Worm (Caenorhabditis elegans) whole organism, midembryonic: ENCODE measurements around the gene metl-9.

Source experiments
- T22C8.4 ChIP-seq: fragments of 200-800 bp; sonication (Bioruptor generic); IDR thresholded peaks from 2 replicates; pipeline ENCODE4 v1.3.6; 2022; ENCODE audit warnings: missing genetic modification characterization, missing compliant biosample characterization
- cog-1 ChIP-seq: sonication (generic microtip); optimal IDR thresholded peaks from 2 replicates; lab custom pipeline; 2016; ENCODE audit warnings: missing genetic modification characterization, missing compliant biosample characterization
- flt-1 ChIP-seq: fragments of 200-800 bp; sonication (Bioruptor generic); IDR thresholded peaks from 2 replicates; pipeline ENCODE4 v1.3.6; 2022; ENCODE audit warnings: missing genetic modification characterization, missing compliant biosample characterization
- klf-2 ChIP-seq: fragments of 200-800 bp; sonication (Bioruptor generic); conservative IDR thresholded peaks from 2 replicates; pipeline ENCODE4 v1.3.6; 2022; ENCODE audit warnings: missing genetic modification reagents, missing genetic modification characterization, missing compliant biosample characterization
- med-1 ChIP-seq: sonication (generic microtip); optimal IDR thresholded peaks from 2 replicates; lab custom pipeline; 2017; ENCODE audit warnings: missing genetic modification characterization, mild to moderate bottlenecking, missing compliant biosample characterization, antibody characterized with exemption, missing genetic modification reagents; ENCODE audit not compliant: insufficient read depth
- ref-1 ChIP-seq: fragments of 200-800 bp; sonication (Bioruptor generic); conservative IDR thresholded peaks from 2 replicates; pipeline ENCODE4 v1.3.6; 2022; ENCODE audit warnings: missing genetic modification reagents, missing genetic modification characterization, missing compliant biosample characterization
- tab-1 ChIP-seq: fragments of 200-800 bp; sonication (Bioruptor generic); IDR thresholded peaks from 2 replicates; pipeline ENCODE4 v1.3.6; 2022; ENCODE audit warnings: missing genetic modification characterization, missing compliant biosample characterization
- ztf-23 ChIP-seq: fragments of 200-800 bp; sonication (Bioruptor generic); IDR thresholded peaks from 2 replicates; pipeline ENCODE4 v1.3.6; 2022; ENCODE audit warnings: missing genetic modification reagents, missing genetic modification characterization, missing compliant biosample characterization
- ztf-29 ChIP-seq: fragments of 200-800 bp; sonication (Bioruptor generic); IDR thresholded peaks from 2 replicates; pipeline ENCODE4 v1.3.6; 2022; ENCODE audit warnings: missing genetic modification reagents, missing genetic modification characterization, missing compliant biosample characterization

Gene metl-9

DNA sequence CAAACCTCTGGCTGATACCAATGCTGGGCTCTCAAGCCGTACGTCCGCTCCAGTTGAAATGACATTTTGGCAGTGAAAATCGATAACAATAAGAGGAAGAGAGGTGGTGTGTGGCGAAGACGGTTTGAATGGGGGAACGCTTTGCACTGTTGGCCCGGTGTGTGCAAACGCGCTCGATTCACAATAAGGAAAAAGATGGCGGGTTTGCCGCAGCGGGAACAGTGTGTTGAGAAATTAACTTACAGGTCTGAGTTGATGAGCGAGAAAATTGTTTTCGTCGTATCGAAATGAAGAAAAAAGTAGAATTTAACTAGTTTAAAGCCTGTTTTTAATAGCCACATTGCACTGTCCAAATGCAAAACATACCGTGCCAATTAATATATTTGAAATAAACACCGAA lies at the start of gene metl-9:
metl-9 (minus strand) TSS at position 101 of the 400 bp plus-strand sequence.
- TF ChIP-seq tab-1 (no peak), T22C8.4 (no peak), ztf-23 (GFP tag; lab: Robert Waterston, UW) (no peak), flt-1 (GFP tag; lab: Robert Waterston, UW) (no peak), med-1 (GFP tag; lab: Kevin White, UChicago) (no peak), klf-2 (no peak), ztf-29 (GFP tag; lab: Robert Waterston, UW) (no peak), cog-1 (tag; lab: Kevin White, UChicago) (no peak), ref-1 (GFP tag; lab: Robert Waterston, UW) (no peak)

DNA sequence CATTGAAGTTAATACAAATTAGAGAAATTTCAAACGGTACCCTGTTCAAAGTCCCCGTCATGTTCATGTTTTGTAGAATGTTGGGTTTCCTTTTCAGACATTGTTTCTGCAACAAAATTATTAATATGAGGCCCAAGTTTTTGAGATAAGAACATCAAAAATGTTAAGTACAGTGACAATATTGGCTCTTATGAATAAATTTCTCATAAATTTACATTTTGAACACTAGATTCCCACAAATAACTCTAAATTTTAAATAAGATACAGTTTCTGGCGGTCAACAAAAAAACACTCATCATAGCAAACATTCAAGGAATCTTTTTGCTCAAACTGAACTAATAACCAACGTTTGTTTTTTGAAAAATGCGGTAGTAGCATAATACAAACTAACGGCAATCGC lies 47.3 kb upstream of the metl-9 start, which contains the start of gene H28G03.3:
H28G03.3 (minus strand) TSS at position 101 of the 400 bp plus-strand sequence.
- TF ChIP-seq T22C8.4 (no peak), cog-1 (tag; lab: Kevin White, UChicago) (no peak), ref-1 (GFP tag; lab: Robert Waterston, UW) (no peak), ztf-23 (GFP tag; lab: Robert Waterston, UW) (no peak), tab-1 (no peak), klf-2 (no peak), flt-1 (GFP tag; lab: Robert Waterston, UW) (no peak), med-1 (GFP tag; lab: Kevin White, UChicago) (no peak), ztf-29 (GFP tag; lab: Robert Waterston, UW) (no peak)

DNA sequence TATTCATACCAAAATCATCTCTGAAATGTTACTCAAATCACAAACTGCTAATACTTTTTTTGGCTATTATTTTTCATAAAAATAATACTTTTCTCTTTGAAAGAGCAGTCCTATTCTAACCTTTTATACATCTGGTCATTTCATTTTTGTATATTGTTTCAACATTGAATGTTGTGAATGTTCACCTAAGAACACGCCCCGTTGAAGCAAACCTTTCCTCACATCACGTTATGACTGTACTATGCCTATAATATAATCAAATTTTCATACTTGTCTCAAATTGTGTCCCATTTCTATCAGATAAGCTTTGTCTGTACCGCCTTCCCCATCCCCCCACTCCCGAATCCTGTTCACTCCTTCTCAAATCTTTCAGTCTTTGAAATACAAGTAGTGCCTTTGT lies 39.4 kb upstream of the metl-9 start:
- no peak for TF ChIP-seq med-1 (GFP tag; lab: Kevin White, UChicago)
- no peak for TF ChIP-seq T22C8.4
- TF ChIP-seq ztf-29 (GFP tag; lab: Robert Waterston, UW): no peak
- TF ChIP-seq ztf-23 (GFP tag; lab: Robert Waterston, UW): no peak
- TF ChIP-seq cog-1 (tag; lab: Kevin White, UChicago): no peak
- TF ChIP-seq klf-2: no peak
- TF ChIP-seq flt-1 (GFP tag; lab: Robert Waterston, UW): no peak
- no peak for TF ChIP-seq tab-1

DNA sequence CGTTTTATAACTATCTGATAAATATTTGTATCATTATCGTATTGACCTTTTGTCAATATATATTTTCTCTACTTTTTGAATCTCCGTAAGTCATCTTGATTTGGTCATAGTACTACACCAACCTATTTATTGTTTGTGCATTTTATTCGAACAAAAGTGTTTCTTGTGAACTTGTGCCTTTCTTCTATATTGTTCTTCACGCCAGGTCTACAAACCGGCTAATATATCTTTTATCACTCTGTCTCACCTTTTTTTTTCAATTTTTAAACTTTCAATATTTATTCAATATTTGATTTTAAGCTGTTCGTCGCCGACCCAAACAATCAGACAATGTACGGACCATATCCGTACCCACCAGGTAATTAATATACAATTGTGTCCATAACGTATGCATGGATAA lies 37.1 kb upstream of the metl-9 start, which contains the start of gene hrpa-2:
hrpa-2 (plus strand) TSS at position 301 of the 400 bp plus-strand sequence.
- TF ChIP-seq klf-2 (no peak), ztf-29 (GFP tag; lab: Robert Waterston, UW) (no peak), ref-1 (GFP tag; lab: Robert Waterston, UW) (no peak), flt-1 (GFP tag; lab: Robert Waterston, UW) (no peak), T22C8.4 (no peak), med-1 (GFP tag; lab: Kevin White, UChicago) (no peak), ztf-23 (GFP tag; lab: Robert Waterston, UW) (no peak), tab-1 (no peak), cog-1 (tag; lab: Kevin White, UChicago) (no peak)

DNA sequence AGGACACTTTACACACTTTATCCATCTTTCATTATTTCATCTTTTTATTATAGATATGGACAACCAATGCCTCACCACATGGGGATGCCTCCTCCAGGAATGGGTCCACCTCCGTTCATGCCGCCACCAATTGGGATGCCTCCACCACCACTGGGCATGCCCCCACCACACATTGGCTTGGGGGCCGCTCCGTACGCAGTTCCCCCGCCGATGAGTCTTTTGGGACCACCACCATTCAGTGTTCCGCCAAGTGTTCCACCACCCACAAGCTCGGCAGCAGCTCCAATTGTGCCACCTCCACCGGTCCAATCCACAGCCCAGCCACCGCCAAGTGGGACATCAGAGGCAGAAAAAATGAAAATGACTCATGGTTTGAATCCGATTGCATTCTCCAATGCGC lies 35.8 kb upstream of the metl-9 start:
- TF ChIP-seq ztf-29 (GFP tag; lab: Robert Waterston, UW): no peak
- no peak for TF ChIP-seq T22C8.4
- no peak for TF ChIP-seq ref-1 (GFP tag; lab: Robert Waterston, UW)
- no peak for TF ChIP-seq flt-1 (GFP tag; lab: Robert Waterston, UW)
- no peak for TF ChIP-seq tab-1
- no peak for TF ChIP-seq med-1 (GFP tag; lab: Kevin White, UChicago)
- no peak for TF ChIP-seq cog-1 (tag; lab: Kevin White, UChicago)
- TF ChIP-seq ztf-23 (GFP tag; lab: Robert Waterston, UW): 0 out of 2 replicates have a peak, but pooled peaks have one; percentile 44

DNA sequence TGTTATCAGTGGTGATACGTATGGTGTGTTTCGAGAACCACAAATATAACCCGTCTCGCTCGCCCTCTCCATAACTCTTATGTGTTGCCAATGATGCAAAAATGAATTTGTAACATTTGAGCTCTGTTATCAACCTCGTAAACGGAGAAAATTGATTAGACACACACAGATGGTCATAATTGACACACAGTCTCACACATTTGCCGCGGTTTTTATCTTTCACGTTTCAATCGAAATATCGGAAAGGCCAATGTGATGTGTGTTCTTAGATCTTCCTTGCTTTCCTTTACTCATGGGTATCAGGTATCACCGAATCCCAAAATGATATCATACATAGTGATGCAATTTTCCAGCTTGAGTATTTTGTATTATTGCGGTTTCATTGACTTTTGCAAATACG lies 34.6 kb upstream of the metl-9 start:
- TF ChIP-seq med-1 (GFP tag; lab: Kevin White, UChicago): no peak
- TF ChIP-seq tab-1: no peak
- no peak for TF ChIP-seq flt-1 (GFP tag; lab: Robert Waterston, UW)
- no peak for TF ChIP-seq T22C8.4
- TF ChIP-seq ztf-23 (GFP tag; lab: Robert Waterston, UW): no peak
- no peak for TF ChIP-seq cog-1 (tag; lab: Kevin White, UChicago)
- no peak for TF ChIP-seq klf-2
- TF ChIP-seq ztf-29 (GFP tag; lab: Robert Waterston, UW): no peak
- TF ChIP-seq ref-1 (GFP tag; lab: Robert Waterston, UW): no peak

DNA sequence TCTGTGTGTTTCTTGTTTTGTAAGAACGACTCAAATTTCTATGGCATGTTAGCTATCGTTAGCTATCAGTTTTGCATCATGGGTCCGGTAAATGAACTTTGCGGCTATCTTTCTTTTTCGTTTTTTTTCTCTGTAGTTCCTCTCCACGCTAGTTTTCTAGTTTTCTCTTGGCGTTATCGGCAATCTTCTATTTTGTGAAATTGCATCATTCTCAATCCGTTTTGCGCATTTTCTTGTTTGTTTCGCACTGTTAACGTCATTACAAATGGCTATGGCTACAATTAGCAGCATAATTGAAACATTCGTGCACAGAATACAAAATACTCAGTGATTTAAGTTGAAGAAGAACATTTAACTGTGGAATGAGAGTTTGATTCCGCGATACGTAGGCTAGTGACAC lies 34.1 kb upstream of the metl-9 start:
- no peak for TF ChIP-seq cog-1 (tag; lab: Kevin White, UChicago)
- TF ChIP-seq med-1 (GFP tag; lab: Kevin White, UChicago): no peak
- TF ChIP-seq T22C8.4: no peak
- TF ChIP-seq tab-1: no peak
- no peak for TF ChIP-seq flt-1 (GFP tag; lab: Robert Waterston, UW)

DNA sequence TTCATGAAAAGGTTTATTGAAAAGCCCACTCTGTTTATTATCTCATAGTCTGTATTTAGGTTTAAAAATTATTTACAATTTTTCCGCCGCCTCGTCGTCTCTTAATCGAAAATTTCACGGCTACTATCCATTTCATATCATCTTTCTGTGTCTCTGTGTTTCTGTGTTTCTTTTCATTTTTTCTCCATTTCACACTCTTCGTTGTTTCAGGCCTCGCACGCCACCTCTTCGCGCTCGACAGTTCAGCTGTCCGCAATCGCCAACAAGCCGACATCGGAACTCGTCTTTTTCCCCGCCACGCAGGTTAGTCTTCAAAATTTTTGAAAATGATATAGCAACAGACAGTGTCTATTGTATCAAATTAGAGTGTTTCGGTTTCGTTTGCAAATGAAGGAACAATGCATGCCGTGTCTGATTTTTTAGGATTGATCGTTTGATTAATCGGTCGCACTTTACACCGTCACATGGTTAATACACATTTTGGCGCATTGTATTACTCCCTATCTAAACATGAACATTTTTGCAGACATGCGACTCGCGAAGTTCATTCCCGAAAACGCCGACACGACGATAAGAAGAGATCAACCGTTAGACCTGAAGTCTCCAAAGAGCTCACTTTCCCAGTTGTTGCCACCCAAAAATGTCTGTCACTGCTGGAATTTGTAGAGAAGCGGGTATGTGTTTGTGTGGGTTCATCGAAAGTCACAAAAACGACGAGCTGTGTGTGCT lies 32.1 kb upstream of the metl-9 start:
- no peak for TF ChIP-seq klf-2
- no peak for TF ChIP-seq T22C8.4
- no peak for TF ChIP-seq ref-1 (GFP tag; lab: Robert Waterston, UW)
- TF ChIP-seq flt-1 (GFP tag; lab: Robert Waterston, UW): no peak
- TF ChIP-seq ztf-23 (GFP tag; lab: Robert Waterston, UW): no peak
- no peak for TF ChIP-seq tab-1
- TF ChIP-seq cog-1 (tag; lab: Kevin White, UChicago): no peak
- no peak for TF ChIP-seq med-1 (GFP tag; lab: Kevin White, UChicago)
- no peak for TF ChIP-seq ztf-29 (GFP tag; lab: Robert Waterston, UW)

DNA sequence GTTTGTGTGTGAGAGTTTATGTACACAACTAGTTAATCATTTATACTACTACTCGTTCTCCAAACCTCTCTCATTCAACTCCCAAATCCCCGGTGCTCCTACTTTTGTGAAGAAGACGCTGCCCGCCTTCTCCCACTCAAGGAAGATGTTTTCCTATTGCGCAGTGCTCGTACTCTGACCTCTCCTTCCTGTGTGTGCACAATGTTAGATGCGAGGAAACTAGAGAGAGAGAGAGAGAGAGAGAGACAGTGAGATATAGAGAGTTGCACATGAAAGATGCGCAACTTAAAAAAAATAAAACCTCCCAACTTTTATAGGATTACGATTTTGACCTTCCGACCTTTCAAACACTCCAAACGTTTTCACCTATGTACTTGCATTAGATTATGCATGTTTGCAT lies 31.6 kb upstream of the metl-9 start:
- TF ChIP-seq cog-1 (tag; lab: Kevin White, UChicago) (peak; percentile 35), ztf-23 (GFP tag; lab: Robert Waterston, UW) (no peak)

DNA sequence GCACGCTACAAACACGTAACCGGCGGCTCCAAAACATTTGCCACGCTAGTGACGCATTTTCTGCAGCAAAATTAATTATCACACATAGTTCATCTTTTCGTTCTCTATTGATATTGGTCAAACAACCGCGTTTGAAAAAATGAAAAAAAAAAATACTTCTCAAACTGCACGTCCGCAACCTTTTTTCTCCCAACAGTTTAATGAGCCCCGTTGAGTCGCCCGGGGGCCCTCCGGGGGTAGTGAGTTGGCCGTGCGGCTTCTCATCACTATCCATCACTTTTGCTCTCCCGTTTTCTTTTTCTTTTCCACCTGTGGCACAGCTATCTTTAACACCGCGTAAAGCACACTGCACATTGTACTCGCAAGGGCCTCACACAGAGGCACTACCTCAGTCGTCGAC lies 30.5 kb upstream of the metl-9 start:
- no peak for TF ChIP-seq klf-2
- no peak for TF ChIP-seq flt-1 (GFP tag; lab: Robert Waterston, UW)
- TF ChIP-seq tab-1: no peak
- TF ChIP-seq T22C8.4: no peak
- no peak for TF ChIP-seq cog-1 (tag; lab: Kevin White, UChicago)
